Fruit fly (Drosophila melanogaster): ENCODE measurements around the gene Ir94f.

Gene Ir94f

DNA sequence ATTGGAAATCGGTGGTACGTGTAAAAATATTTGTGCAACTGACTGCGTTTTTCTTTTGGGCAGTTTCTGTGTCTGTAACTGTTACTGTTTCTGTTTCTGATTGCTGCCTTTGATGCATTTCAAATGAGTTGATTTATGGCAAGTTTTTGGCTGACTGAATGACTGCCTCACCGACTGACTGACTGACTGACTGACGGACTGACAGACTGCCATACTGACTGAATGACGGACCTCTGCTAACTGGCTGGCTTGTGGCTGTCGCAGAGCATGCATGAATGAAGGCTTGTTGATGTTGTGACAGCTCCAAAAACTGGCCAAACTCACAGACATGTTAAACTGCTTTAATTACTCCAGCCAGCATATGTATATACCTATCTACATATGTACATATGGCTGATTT lies 21.8 kb downstream of the Ir94f start:
- TF ChIP-seq bab1 (GFP tag; optimal IDR thresholded peaks at IDR 0.05) (no peak), Mnt (GFP tag; optimal IDR thresholded peaks at IDR 0.05) (no peak)

DNA sequence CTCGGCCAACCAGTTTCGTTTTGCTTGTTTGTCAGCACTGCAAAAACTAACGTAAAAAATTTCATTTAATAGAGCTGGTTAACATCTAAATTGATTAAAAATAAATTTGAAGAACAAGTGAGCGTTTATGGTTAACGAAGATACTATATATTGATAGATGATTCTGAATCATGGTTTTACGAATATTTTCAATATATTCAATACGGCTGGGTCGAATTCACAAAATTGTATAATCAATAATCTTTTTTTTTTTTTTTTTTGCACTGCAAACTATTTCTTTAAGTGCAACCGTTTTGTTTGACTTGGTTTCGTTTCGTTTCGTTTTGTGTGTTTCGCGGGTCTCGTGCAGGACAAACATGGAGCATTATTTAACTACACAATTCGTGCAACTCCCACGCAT lies 23.1 kb downstream of the Ir94f start:
- no peak for TF ChIP-seq CG14711 (tag; optimal IDR thresholded peaks at IDR 0.05)

DNA sequence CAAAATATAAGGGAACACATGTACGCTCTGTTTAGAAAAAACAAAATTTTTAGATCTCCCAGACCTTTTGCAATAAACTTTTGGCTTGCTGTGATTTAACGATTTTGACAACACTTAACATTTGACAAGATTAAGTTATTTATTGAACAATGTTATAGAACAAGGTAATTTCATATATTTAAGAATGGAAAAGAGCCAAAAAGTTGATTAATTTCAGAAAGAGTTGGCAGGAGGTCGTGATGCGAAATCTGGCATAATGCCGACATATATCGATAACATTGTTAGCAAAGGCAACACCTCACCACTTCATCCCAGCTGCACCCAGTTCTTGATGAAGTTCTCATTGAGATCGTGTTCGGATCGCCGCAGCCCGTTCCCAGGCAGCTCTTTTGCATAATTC lies 25.7 kb downstream of the Ir94f start, which contains the start of gene CG34289:
TSS of gene CG34289 (minus strand) at position 101 of the 400 bp plus-strand sequence.
- no peak for TF ChIP-seq CG14711 (tag; optimal IDR thresholded peaks at IDR 0.05)
- TF ChIP-seq CG11617 (GFP tag; optimal IDR thresholded peaks at IDR 0.05) = no peak
- no peak for TF ChIP-seq Clk (GFP tag; optimal IDR thresholded peaks at IDR 0.05)
- no peak for TF ChIP-seq CG7045 (GFP tag; optimal IDR thresholded peaks at IDR 0.05)
- no peak for TF ChIP-seq Hr96 (GFP tag; optimal IDR thresholded peaks at IDR 0.05)
- no peak for TF ChIP-seq toe (GFP tag; optimal IDR thresholded peaks at IDR 0.05)
- no peak for TF ChIP-seq cnc (optimal IDR thresholded peaks at IDR 0.05)
- no peak for TF ChIP-seq CG7101 (tag; optimal IDR thresholded peaks at IDR 0.05)
- TF ChIP-seq kay (GFP tag; ENCODE audit: borderline replicate concordance) = no peak
- TF ChIP-seq tj (GFP tag; optimal IDR thresholded peaks at IDR 0.05) = no peak
- no peak for TF ChIP-seq cic (GFP tag; optimal IDR thresholded peaks at IDR 0.05)
- TF ChIP-seq Mnt (GFP tag; optimal IDR thresholded peaks at IDR 0.05) = no peak
- TF ChIP-seq CG1620 (GFP tag; optimal IDR thresholded peaks at IDR 0.05) = no peak
- TF ChIP-seq Crg-1 (GFP tag; optimal IDR thresholded peaks at IDR 0.05) = no peak

DNA sequence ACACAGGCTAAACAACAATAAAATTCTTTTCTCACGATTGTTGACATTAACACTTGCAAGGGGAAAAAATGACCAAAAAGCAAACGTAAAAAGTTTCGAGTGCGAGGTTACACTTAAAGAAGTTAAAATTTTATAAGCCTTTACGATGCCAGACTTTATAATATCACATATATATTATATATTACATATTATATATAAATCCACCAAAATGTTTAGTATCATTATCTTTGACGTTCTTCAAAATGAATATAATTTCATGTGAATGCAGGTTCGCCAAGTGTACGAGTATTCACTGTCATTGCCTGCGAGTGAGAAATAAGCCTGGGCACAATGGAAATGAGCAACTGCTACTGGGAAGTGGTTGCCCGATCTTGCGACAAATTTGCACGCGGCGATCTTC lies 26.6 kb downstream of the Ir94f start:
- TF ChIP-seq Crg-1 (GFP tag; optimal IDR thresholded peaks at IDR 0.05) (no peak), tj (GFP tag; optimal IDR thresholded peaks at IDR 0.05) (no peak), CG5204 (GFP tag; optimal IDR thresholded peaks at IDR 0.05) (no peak), CG1620 (GFP tag; optimal IDR thresholded peaks at IDR 0.05) (no peak), toe (GFP tag; optimal IDR thresholded peaks at IDR 0.05) (no peak), CG11617 (GFP tag; optimal IDR thresholded peaks at IDR 0.05) (no peak), Mnt (GFP tag; optimal IDR thresholded peaks at IDR 0.05) (no peak), CG33017 (tag; optimal IDR thresholded peaks at IDR 0.05) (no peak), cic (GFP tag; optimal IDR thresholded peaks at IDR 0.05) (no peak), cnc (optimal IDR thresholded peaks at IDR 0.05) (no peak), Hr96 (GFP tag; optimal IDR thresholded peaks at IDR 0.05) (no peak), CG7101 (tag; optimal IDR thresholded peaks at IDR 0.05) (no peak), kay (GFP tag; ENCODE audit: borderline replicate concordance) (no peak), bab1 (GFP tag; optimal IDR thresholded peaks at IDR 0.05) (no peak)

DNA sequence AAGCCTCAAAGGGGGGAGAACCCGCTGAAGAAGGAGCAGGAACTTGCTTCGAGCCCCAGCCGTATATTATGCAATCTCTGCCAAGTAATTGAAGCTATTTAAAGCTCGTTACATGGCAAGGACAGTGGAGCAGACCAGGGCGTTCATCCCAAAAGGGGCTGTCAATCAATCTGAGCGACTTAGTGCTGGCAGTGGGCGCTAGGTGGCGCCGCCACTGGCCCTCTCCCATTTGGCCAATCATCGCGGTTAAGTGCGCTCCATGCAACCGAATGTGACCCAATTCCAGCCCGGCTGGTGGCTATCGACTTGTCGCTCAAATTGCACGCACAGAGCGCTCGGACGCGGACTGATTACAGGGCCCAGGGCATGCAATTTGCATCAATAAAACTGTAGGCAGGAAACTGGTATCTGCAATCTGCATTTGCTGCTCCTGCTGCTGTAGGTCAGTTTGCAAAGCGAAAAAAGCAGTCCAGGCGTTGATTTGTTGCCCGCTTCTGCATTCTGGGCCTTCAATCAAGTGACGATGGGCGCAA lies 27.8 kb downstream of the Ir94f start:
- no peak for TF ChIP-seq bab1 (GFP tag; optimal IDR thresholded peaks at IDR 0.05)
- TF ChIP-seq CG7101 (tag; optimal IDR thresholded peaks at IDR 0.05) = no peak
- no peak for TF ChIP-seq cic (GFP tag; optimal IDR thresholded peaks at IDR 0.05)
- TF ChIP-seq Hr96 (GFP tag; optimal IDR thresholded peaks at IDR 0.05) = no peak
- TF ChIP-seq pad (GFP tag; optimal IDR thresholded peaks at IDR 0.05) = no peak
- no peak for TF ChIP-seq toe (GFP tag; optimal IDR thresholded peaks at IDR 0.05)
- TF ChIP-seq cnc (optimal IDR thresholded peaks at IDR 0.05) = no peak
- TF ChIP-seq CG33017 (tag; optimal IDR thresholded peaks at IDR 0.05) = no peak
- TF ChIP-seq ovo (GFP tag; optimal IDR thresholded peaks at IDR 0.05) = no peak
- TF ChIP-seq Crg-1 (GFP tag; optimal IDR thresholded peaks at IDR 0.05) = no peak
- TF ChIP-seq Clk (GFP tag; optimal IDR thresholded peaks at IDR 0.05) = no peak
- TF ChIP-seq CG5204 (GFP tag; optimal IDR thresholded peaks at IDR 0.05) = no peak
- no peak for TF ChIP-seq CG12768 (GFP tag; optimal IDR thresholded peaks at IDR 0.05)
- no peak for TF ChIP-seq CG11617 (GFP tag; optimal IDR thresholded peaks at IDR 0.05)
- no peak for TF ChIP-seq CG7045 (GFP tag; optimal IDR thresholded peaks at IDR 0.05)

DNA sequence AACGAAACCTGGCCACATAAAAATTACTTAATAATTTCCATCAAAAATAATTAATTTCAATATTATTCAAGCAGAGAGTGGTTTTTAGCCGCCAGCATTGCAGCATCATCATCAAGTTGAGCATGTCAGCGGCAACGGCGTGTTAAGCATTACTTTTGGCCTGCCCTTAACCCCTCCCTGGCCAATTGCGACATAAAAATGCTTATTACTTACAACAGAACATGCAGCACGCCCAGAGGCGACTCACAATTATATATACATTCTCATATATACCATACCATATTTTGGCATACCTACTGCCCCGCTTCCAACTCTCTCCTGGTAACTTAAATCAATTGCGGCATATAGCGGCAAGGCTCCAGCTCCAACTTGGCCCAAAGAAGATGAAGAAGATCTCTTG lies 29.7 kb downstream of the Ir94f start:
- TF ChIP-seq CG7045 (GFP tag; optimal IDR thresholded peaks at IDR 0.05) (no peak), CG33017 (tag; optimal IDR thresholded peaks at IDR 0.05) (no peak), pad (GFP tag; optimal IDR thresholded peaks at IDR 0.05) (no peak), bab1 (GFP tag; optimal IDR thresholded peaks at IDR 0.05) (no peak), Mnt (GFP tag; optimal IDR thresholded peaks at IDR 0.05) (no peak), CG5204 (GFP tag; optimal IDR thresholded peaks at IDR 0.05) (no peak), ovo (GFP tag; optimal IDR thresholded peaks at IDR 0.05) (no peak), Crg-1 (GFP tag; optimal IDR thresholded peaks at IDR 0.05) (no peak), toe (GFP tag; optimal IDR thresholded peaks at IDR 0.05) (no peak), CG1620 (GFP tag; optimal IDR thresholded peaks at IDR 0.05) (no peak), CG11617 (GFP tag; optimal IDR thresholded peaks at IDR 0.05) (no peak), CG12768 (GFP tag; optimal IDR thresholded peaks at IDR 0.05) (no peak), CG14711 (tag; optimal IDR thresholded peaks at IDR 0.05) (no peak), Hr96 (GFP tag; optimal IDR thresholded peaks at IDR 0.05) (no peak), CG7101 (tag; optimal IDR thresholded peaks at IDR 0.05) (no peak), tj (GFP tag; optimal IDR thresholded peaks at IDR 0.05) (no peak), cnc (optimal IDR thresholded peaks at IDR 0.05) (no peak)

DNA sequence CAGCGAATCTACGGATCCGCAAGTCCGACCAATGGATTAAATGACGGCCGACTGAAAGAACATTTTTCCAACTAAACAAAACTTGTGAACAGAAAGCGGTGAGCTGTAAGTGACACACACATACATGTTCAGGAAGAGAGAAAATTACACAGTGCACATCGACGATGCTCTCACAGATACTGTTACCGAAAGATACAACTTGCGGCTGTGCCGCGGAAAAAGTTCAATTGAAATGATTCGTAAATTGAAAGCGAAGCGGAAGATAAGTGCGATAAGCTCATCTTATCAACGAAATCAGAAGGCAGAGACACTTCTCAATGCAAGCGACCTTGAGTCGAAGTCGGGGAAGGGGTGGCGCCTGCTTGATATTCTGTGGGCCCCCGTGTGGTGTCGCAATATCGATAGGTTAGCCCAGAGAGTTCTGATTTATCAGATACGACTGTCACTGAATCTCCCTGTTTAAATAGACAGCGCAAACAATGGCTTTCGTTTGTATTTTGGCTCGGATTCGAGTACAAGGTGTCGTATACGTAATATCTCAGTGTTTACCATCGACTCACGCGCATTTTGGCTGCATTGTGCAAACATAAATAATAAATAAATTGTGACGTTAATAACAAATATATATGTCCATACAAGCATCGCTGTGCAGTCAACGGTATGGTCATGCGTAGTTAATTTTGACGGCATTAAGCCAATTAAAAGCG lies 37.9 kb downstream of the Ir94f start, which contains the start of gene Irk2:
TSS of gene Irk2 (minus strand) at position 51 of the 707 bp plus-strand sequence.
- TF ChIP-seq pad (GFP tag; optimal IDR thresholded peaks at IDR 0.05) (no peak), Crg-1 (GFP tag; optimal IDR thresholded peaks at IDR 0.05) (peak; percentile 47), toe (GFP tag; optimal IDR thresholded peaks at IDR 0.05) (peak; percentile 19), cic (GFP tag; optimal IDR thresholded peaks at IDR 0.05) (peak; percentile 36), CG7101 (tag; optimal IDR thresholded peaks at IDR 0.05) (peak; percentile 19), CG33017 (tag; optimal IDR thresholded peaks at IDR 0.05) (peak; percentile 4), Mnt (GFP tag; optimal IDR thresholded peaks at IDR 0.05) (no peak), CG1620 (GFP tag; optimal IDR thresholded peaks at IDR 0.05) (no peak), CG11617 (GFP tag; optimal IDR thresholded peaks at IDR 0.05) (peak; percentile 12), ovo (GFP tag; optimal IDR thresholded peaks at IDR 0.05) (peak; percentile 48), CG14711 (tag; optimal IDR thresholded peaks at IDR 0.05) (no peak), Hr96 (GFP tag; optimal IDR thresholded peaks at IDR 0.05) (peak; percentile 28), kay (GFP tag; ENCODE audit: borderline replicate concordance) (no peak)
